Fruit fly (Drosophila melanogaster): Measurements from ENCODE around the gene Polr2I.

dm6 chr3R:14296126-14296525 is 12.8 kb upstream of the Polr2I start:
- TF ChIP-seq pan (optimal IDR thresholded peaks at IDR 0.05): no peak
- no peak for TF ChIP-seq usp (GFP tag; optimal IDR thresholded peaks at IDR 0.05)
- no peak for TF ChIP-seq Dll (optimal IDR thresholded peaks at IDR 0.05)
- TF ChIP-seq CG8478 (optimal IDR thresholded peaks at IDR 0.05): no peak
- no peak for TF ChIP-seq EcR (GFP tag; optimal IDR thresholded peaks at IDR 0.05)
- no peak for TF ChIP-seq psq (optimal IDR thresholded peaks at IDR 0.05)

Data from whole organism.